Fruit fly (Drosophila melanogaster) whole organism, embryonic: Measurements from ENCODE around the gene CG33947.

ENCODE experiments used
- BtbVII ChIP-seq: fragments of 200-800 bp; sonication (Bioruptor generic); optimal IDR thresholded peaks from 3 replicates; lab custom pipeline; 2017; ENCODE audit warnings: missing biosample characterization, mild to moderate bottlenecking, missing genetic modification characterization
- CG13775 ChIP-seq: fragments of 200-800 bp; sonication (Bioruptor generic); optimal IDR thresholded peaks from 3 replicates; lab custom pipeline; 2017; ENCODE audit warnings: missing biosample characterization, mild to moderate bottlenecking, missing genetic modification characterization
- CG14710 ChIP-seq: fragments of 200-800 bp; sonication (Bioruptor generic); optimal IDR thresholded peaks from 3 replicates; lab custom pipeline; 2019; ENCODE audit warnings: missing biosample characterization, mild to moderate bottlenecking, missing genetic modification characterization, moderate library complexity
- CG17802 ChIP-seq: fragments of 200-800 bp; sonication (Bioruptor generic); optimal IDR thresholded peaks from 2 replicates; lab custom pipeline; 2018; ENCODE audit warnings: missing biosample characterization, mild to moderate bottlenecking, missing genetic modification characterization, moderate library complexity
- CG17912 ChIP-seq: fragments of 200-800 bp; sonication (Bioruptor generic); optimal IDR thresholded peaks from 2 replicates; lab custom pipeline; 2018; ENCODE audit warnings: missing biosample characterization, mild to moderate bottlenecking, missing genetic modification characterization
- CG2202 ChIP-seq: fragments of 200-800 bp; sonication (Bioruptor generic); optimal IDR thresholded peaks from 2 replicates; lab custom pipeline; 2018; ENCODE audit warnings: missing biosample characterization, mild to moderate bottlenecking, missing genetic modification characterization
- CG30020 ChIP-seq: fragments of 200-800 bp; optimal IDR thresholded peaks from 2 replicates; lab custom pipeline; 2019; ENCODE audit warnings: missing biosample characterization, mild to moderate bottlenecking, missing genetic modification characterization, moderate library complexity
- CG4328 ChIP-seq: fragments of 200-800 bp; sonication (Bioruptor generic); optimal IDR thresholded peaks from 3 replicates; lab custom pipeline; 2017; ENCODE audit warnings: missing biosample characterization, missing genetic modification reagents, missing genetic modification characterization
- CG4424 ChIP-seq: fragments of 200-800 bp; sonication (Bioruptor generic); optimal IDR thresholded peaks from 3 replicates; lab custom pipeline; 2016; ENCODE audit warnings: missing biosample characterization, missing genetic modification characterization
- CG5245 ChIP-seq: fragments of 200-800 bp; sonication (Bioruptor generic); optimal IDR thresholded peaks from 3 replicates; lab custom pipeline; 2016; ENCODE audit warnings: missing biosample characterization, missing genetic modification characterization
- CG5953 ChIP-seq: fragments of 200-800 bp; sonication (Bioruptor generic); IDR thresholded peaks from 2 replicates; pipeline ENCODE4 v1.3.6; 2022; ENCODE audit warnings: missing biosample characterization, missing genetic modification characterization
- CG6272 ChIP-seq: fragments of 200-800 bp; sonication (Bioruptor generic); IDR thresholded peaks from 2 replicates; pipeline ENCODE4 v1.3.6; 2022; ENCODE audit warnings: missing biosample characterization, missing genetic modification characterization
- CG6683 ChIP-seq: fragments of 200-800 bp; sonication (Bioruptor generic); optimal IDR thresholded peaks from 2 replicates; lab custom pipeline; 2017; ENCODE audit warnings: missing biosample characterization, mild to moderate bottlenecking, missing genetic modification characterization, missing genetic modification reagents
- CG6791 ChIP-seq: fragments of 200-800 bp; sonication (Bioruptor generic); IDR thresholded peaks from 3 replicates; pipeline ENCODE4 v1.3.6; 2022; ENCODE audit warnings: missing biosample characterization, missing genetic modification characterization; ENCODE audit not compliant: partially characterized antibody
- CG7786 ChIP-seq: fragments of 200-800 bp; sonication (Bioruptor generic); optimal IDR thresholded peaks from 2 replicates; lab custom pipeline; 2016; ENCODE audit warnings: missing biosample characterization, missing genetic modification characterization
- CG9817 ChIP-seq: fragments of 200-800 bp; sonication (Bioruptor generic); optimal IDR thresholded peaks from 2 replicates; lab custom pipeline; 2018; ENCODE audit warnings: missing biosample characterization, mild to moderate bottlenecking, missing genetic modification characterization, moderate library complexity
- CTCF ChIP-seq: fragments of 200-800 bp; sonication (Bioruptor generic); optimal IDR thresholded peaks from 2 replicates; lab custom pipeline; 2017; ENCODE audit warnings: missing biosample characterization, mild to moderate bottlenecking, missing genetic modification characterization, moderate library complexity
- Dad ChIP-seq: fragments of 200-800 bp; sonication (Bioruptor generic); optimal IDR thresholded peaks from 3 replicates; lab custom pipeline; 2016; ENCODE audit warnings: missing biosample characterization, missing genetic modification characterization
- Dip2 ChIP-seq: fragments of 200-800 bp; sonication (Bioruptor generic); IDR thresholded peaks from 2 replicates; pipeline ENCODE4 v1.3.6; 2022; ENCODE audit warnings: missing biosample characterization, missing genetic modification characterization
- E2f1 ChIP-seq: fragments of 200-800 bp; sonication (Bioruptor generic); IDR thresholded peaks from 2 replicates; pipeline ENCODE4 v1.3.6; 2022; ENCODE audit warnings: missing biosample characterization, missing genetic modification characterization
- Gug ChIP-seq: fragments of 200-800 bp; sonication (Bioruptor generic); IDR thresholded peaks from 4 replicates; pipeline ENCODE4 v1.3.6; 2022; ENCODE audit warnings: missing biosample characterization, missing genetic modification characterization
- HLH54F ChIP-seq: fragments of 200-800 bp; sonication (Bioruptor generic); optimal IDR thresholded peaks from 3 replicates; lab custom pipeline; 2016; ENCODE audit warnings: missing biosample characterization, missing genetic modification characterization
- Hand ChIP-seq: fragments of 200-800 bp; sonication (Bioruptor generic); optimal IDR thresholded peaks from 2 replicates; lab custom pipeline; 2017; ENCODE audit warnings: mild to moderate bottlenecking, missing biosample characterization, missing genetic modification reagents, missing genetic modification characterization
- Jarid2 ChIP-seq: fragments of 200-800 bp; sonication (Bioruptor generic); optimal IDR thresholded peaks from 3 replicates; lab custom pipeline; 2017; ENCODE audit warnings: mild to moderate bottlenecking, missing biosample characterization, missing genetic modification reagents, missing genetic modification characterization
- Kr ChIP-seq: fragments of 200-800 bp; sonication (Bioruptor generic); optimal IDR thresholded peaks from 2 replicates; lab custom pipeline; 2017; ENCODE audit warnings: missing biosample characterization, mild to moderate bottlenecking, missing genetic modification characterization
- Mad ChIP-seq: fragments of 200-800 bp; sonication (Bioruptor generic); optimal IDR thresholded peaks from 2 replicates; lab custom pipeline; 2016; ENCODE audit warnings: missing biosample characterization, missing genetic modification characterization
- Nf-YC ChIP-seq: fragments of 200-800 bp; optimal IDR thresholded peaks from 3 replicates; lab custom pipeline; 2019; ENCODE audit warnings: missing biosample characterization, mild to moderate bottlenecking, missing genetic modification characterization, moderate library complexity
- Six4 ChIP-seq: fragments of 200-800 bp; sonication (Bioruptor generic); optimal IDR thresholded peaks from 2 replicates; lab custom pipeline; 2016; ENCODE audit warnings: missing biosample characterization, missing genetic modification characterization
- Xrp1 ChIP-seq: fragments of 200-800 bp; sonication (Bioruptor generic); IDR thresholded peaks from 2 replicates; pipeline ENCODE4 v1.3.6; 2022; ENCODE audit warnings: missing biosample characterization, missing genetic modification characterization
- ac ChIP-seq: fragments of 200-800 bp; sonication (Bioruptor generic); optimal IDR thresholded peaks from 3 replicates; lab custom pipeline; 2017; ENCODE audit warnings: missing biosample characterization, mild to moderate bottlenecking, missing genetic modification characterization
- amos ChIP-seq: fragments of 200-800 bp; sonication (Bioruptor generic); IDR thresholded peaks from 2 replicates; pipeline ENCODE4 v1.3.6; 2022; ENCODE audit warnings: missing biosample characterization, missing genetic modification characterization; ENCODE audit not compliant: partially characterized antibody
- cato ChIP-seq: fragments of 200-800 bp; sonication (Bioruptor generic); optimal IDR thresholded peaks from 2 replicates; lab custom pipeline; 2016; ENCODE audit warnings: missing biosample characterization, missing genetic modification characterization, borderline replicate concordance
- caup ChIP-seq: fragments of 200-800 bp; sonication (Bioruptor generic); optimal IDR thresholded peaks from 3 replicates; lab custom pipeline; 2017; ENCODE audit warnings: missing biosample characterization, mild to moderate bottlenecking, missing genetic modification characterization, moderate library complexity; ENCODE audit not compliant: severe bottlenecking
- chn ChIP-seq: fragments of 200-800 bp; sonication (Bioruptor generic); optimal IDR thresholded peaks from 2 replicates; lab custom pipeline; 2016; ENCODE audit warnings: missing biosample characterization, missing genetic modification characterization
- crol ChIP-seq: fragments of 200-800 bp; sonication (Bioruptor generic); IDR thresholded peaks from 2 replicates; pipeline ENCODE4 v1.3.6; 2022; ENCODE audit warnings: missing biosample characterization, missing genetic modification characterization
- crp ChIP-seq, 2 experiments: fragments of 200-800 bp; sonication (Bioruptor generic); optimal IDR thresholded peaks; 2 replicates in 1 of 2; 3 replicates in 1 of 2; lab custom pipeline; 2017; ENCODE audit warnings: missing biosample characterization in 2 of 2, missing genetic modification characterization in 2 of 2, mild to moderate bottlenecking in 1 of 2, moderate library complexity in 1 of 2
- dpn ChIP-seq, 2 experiments: fragments of 200-800 bp; sonication (Bioruptor generic); optimal IDR thresholded peaks; 3 replicates each; lab custom pipeline; 2016; ENCODE audit warnings: missing biosample characterization in 2 of 2, missing genetic modification characterization in 2 of 2
- eve ChIP-seq, 2 experiments: fragments of >200 bp; optimal IDR thresholded peaks; 2 replicates each; lab custom pipeline; 2017; ENCODE audit warnings: missing biosample characterization in 2 of 2, missing genetic modification characterization in 2 of 2
- gcm ChIP-seq: fragments of 200-800 bp; sonication (Bioruptor generic); optimal IDR thresholded peaks from 2 replicates; lab custom pipeline; 2019; ENCODE audit warnings: missing biosample characterization, mild to moderate bottlenecking, missing genetic modification characterization, moderate library complexity
- gem ChIP-seq: fragments of 200-800 bp; sonication (Bioruptor generic); optimal IDR thresholded peaks from 2 replicates; lab custom pipeline; 2019; ENCODE audit warnings: missing biosample characterization, mild to moderate bottlenecking, missing genetic modification characterization, moderate library complexity
- kah ChIP-seq: fragments of 200-800 bp; sonication (Bioruptor generic); optimal IDR thresholded peaks from 2 replicates; lab custom pipeline; 2018; ENCODE audit warnings: missing biosample characterization, mild to moderate bottlenecking, missing genetic modification characterization
- ken ChIP-seq: fragments of 200-800 bp; sonication (Bioruptor generic); IDR thresholded peaks from 3 replicates; pipeline ENCODE4 v1.3.6; 2022; ENCODE audit warnings: missing biosample characterization, missing genetic modification characterization
- klu ChIP-seq: fragments of 200-800 bp; sonication (Bioruptor generic); IDR thresholded peaks from 2 replicates; pipeline ENCODE4 v1.3.6; 2022; ENCODE audit warnings: missing biosample characterization, missing genetic modification characterization
- maf-S ChIP-seq: fragments of 200-800 bp; sonication (Bioruptor generic); optimal IDR thresholded peaks from 2 replicates; lab custom pipeline; 2016; ENCODE audit warnings: missing biosample characterization, missing genetic modification characterization
- otp ChIP-seq: fragments of 200-800 bp; sonication (Bioruptor generic); IDR thresholded peaks from 3 replicates; pipeline ENCODE4, ENCODE4 v1.3.6; 2022; ENCODE audit warnings: missing biosample characterization, missing genetic modification characterization
- scrt ChIP-seq: fragments of 200-800 bp; sonication (Bioruptor generic); optimal IDR thresholded peaks from 2 replicates; lab custom pipeline; 2018; ENCODE audit warnings: missing biosample characterization, mild to moderate bottlenecking, missing genetic modification characterization, moderate library complexity
- shn ChIP-seq: fragments of 200-800 bp; sonication (Bioruptor generic); optimal IDR thresholded peaks from 3 replicates; lab custom pipeline; 2016; ENCODE audit warnings: missing biosample characterization, missing genetic modification characterization
- sob ChIP-seq: fragments of 200-800 bp; sonication (Bioruptor generic); IDR thresholded peaks from 2 replicates; pipeline ENCODE4 v1.3.6; 2022; ENCODE audit warnings: missing biosample characterization, missing genetic modification characterization
- sug ChIP-seq: fragments of 200-800 bp; optimal IDR thresholded peaks from 2 replicates; lab custom pipeline; 2019; ENCODE audit warnings: missing biosample characterization, mild to moderate bottlenecking, missing genetic modification characterization, moderate library complexity
- vnd ChIP-seq: fragments of 200-800 bp; sonication (Bioruptor generic); IDR thresholded peaks from 3 replicates; pipeline ENCODE4 v1.3.6; 2022; ENCODE audit warnings: missing biosample characterization, missing genetic modification characterization; ENCODE audit not compliant: partially characterized antibody
- zen ChIP-seq: fragments of 200-800 bp; sonication (Bioruptor generic); optimal IDR thresholded peaks from 3 replicates; lab custom pipeline; 2018; ENCODE audit warnings: missing biosample characterization, mild to moderate bottlenecking, missing genetic modification characterization, moderate library complexity

The CG33947 gene

dm6 chr3L:11064689-11065088 is 31.6 kb upstream of the CG33947 start, which contains the start of the genes CG32075, CG45101 and SuUR (continued):
- TF ChIP-seq CG4424 (GFP tag; lab: Kevin White, UChicago) (peak; percentile 92), crp (GFP tag; optimal IDR thresholded peaks at IDR 0.05; lab: Kevin White, UChicago) (peak; percentile 97 to 99), CG5953 (GFP tag; lab: Robert Waterston, UW) (peak; percentile 62), gem (tag; lab: Kevin White, UChicago) (peak; percentile 92), Hand (no peak), Six4 (peak; percentile 83), BtbVII (GFP tag; lab: Kevin White, UChicago) (peak; percentile 13), Xrp1 (peak; percentile 83), CG6791 (GFP tag; lab: Robert Waterston, UW) (no peak), CG17912 (GFP tag; lab: Kevin White, UChicago) (peak; percentile 41), CTCF (GFP tag; lab: Kevin White, UChicago) (no peak), otp (peak; percentile 78; the same call in 2 of the 3 replicates), gcm (GFP tag; lab: Kevin White, UChicago) (peak; percentile 49), cato (peak; percentile 85), Dip2 (GFP tag; lab: Robert Waterston, UW) (no peak), kah (GFP tag; lab: Kevin White, UChicago) (peak; percentile 32), CG5245 (GFP tag; lab: Kevin White, UChicago) (peak; percentile 65), scrt (GFP tag; lab: Kevin White, UChicago) (peak; percentile 60), shn (GFP tag; lab: Kevin White, UChicago) (peak; percentile 92), E2f1 (GFP tag; lab: Robert Waterston, UW) (peak; percentile 90), chn (GFP tag; lab: Kevin White, UChicago) (peak; percentile 92), Kr (no peak), CG14710 (tag; lab: Kevin White, UChicago) (peak; percentile 63), Jarid2 (GFP tag; lab: Kevin White, UChicago) (peak; percentile 12), CG30020 (tag; lab: Kevin White, UChicago) (peak; percentile 61), ac (GFP tag; lab: Kevin White, UChicago) (peak; percentile 38), CG9817 (tag; lab: Kevin White, UChicago) (peak; percentile 88), Nf-YC (peak; percentile 78), sob (peak; percentile 88), Mad (GFP tag; lab: Kevin White, UChicago) (peak; percentile 90), CG13775 (GFP tag; lab: Kevin White, UChicago) (peak; percentile 93), maf-S (peak; percentile 75), Gug (peak; percentile 84), caup (GFP tag; lab: Kevin White, UChicago) (peak; percentile 86), vnd (GFP tag; lab: Robert Waterston, UW) (no peak), dpn (GFP tag; optimal IDR thresholded peaks at IDR 0.05; lab: Kevin White, UChicago) (peak; percentile 91 to 92), CG2202 (tag; lab: Kevin White, UChicago) (peak; percentile 59), CG17802 (tag; lab: Kevin White, UChicago) (peak; percentile 66), klu (GFP tag; lab: Robert Waterston, UW) (peak; percentile 80), Dad (GFP tag; lab: Kevin White, UChicago) (peak; percentile 88), ken (GFP tag; lab: Robert Waterston, UW) (peak; percentile 89), eve (GFP tag; optimal IDR thresholded peaks at IDR 0.05; lab: Kevin White, UChicago) (peak in 1 of 2 experiments; percentile 32), amos (GFP tag; lab: Robert Waterston, UW) (no peak), CG7786 (GFP tag; lab: Kevin White, UChicago) (peak; percentile 90), CG4328 (GFP tag; lab: Kevin White, UChicago) (peak; percentile 74), crol (GFP tag; lab: Robert Waterston, UW) (no peak), HLH54F (GFP tag; lab: Kevin White, UChicago) (peak; percentile 92), zen (tag; lab: Kevin White, UChicago) (peak; percentile 83), CG6683 (GFP tag; lab: Kevin White, UChicago) (peak; percentile 39), CG6272 (peak; percentile 90), sug (tag; lab: Kevin White, UChicago) (peak; percentile 88)
